Fruit fly (Drosophila melanogaster) whole organism, embryonic: ENCODE measurements around the gene Stat92E.

Experiments used
- Aef1 ChIP-seq: fragments of 200-800 bp; sonication (Bioruptor generic); IDR thresholded peaks from 3 replicates; pipeline ENCODE4 v1.3.6; 2022; ENCODE audit warnings: missing biosample characterization, missing genetic modification characterization
- Blimp-1 ChIP-seq: fragments of 200-800 bp; sonication (Bioruptor generic); optimal IDR thresholded peaks from 3 replicates; lab custom pipeline; 2018; ENCODE audit warnings: missing biosample characterization, missing genetic modification characterization, mild to moderate bottlenecking, moderate library complexity, missing genetic modification reagents
- BtbVII ChIP-seq: fragments of 200-800 bp; sonication (Bioruptor generic); optimal IDR thresholded peaks from 3 replicates; lab custom pipeline; 2017; ENCODE audit warnings: missing biosample characterization, mild to moderate bottlenecking, missing genetic modification characterization
- CG10267 ChIP-seq: fragments of 200-800 bp; sonication (Bioruptor generic); optimal IDR thresholded peaks from 2 replicates; lab custom pipeline; 2018; ENCODE audit warnings: missing biosample characterization, mild to moderate bottlenecking, missing genetic modification characterization, moderate library complexity
- CG12104 ChIP-seq: fragments of 200-800 bp; sonication (Bioruptor generic); optimal IDR thresholded peaks from 3 replicates; lab custom pipeline; 2016; ENCODE audit warnings: missing biosample characterization, missing genetic modification characterization
- CG12155 ChIP-seq: fragments of 200-800 bp; sonication (Bioruptor generic); optimal IDR thresholded peaks from 3 replicates; lab custom pipeline; 2016; ENCODE audit warnings: missing biosample characterization, missing genetic modification characterization
- CG13775 ChIP-seq: fragments of 200-800 bp; sonication (Bioruptor generic); optimal IDR thresholded peaks from 3 replicates; lab custom pipeline; 2017; ENCODE audit warnings: missing biosample characterization, mild to moderate bottlenecking, missing genetic modification characterization
- CG14441 ChIP-seq: fragments of 200-800 bp; sonication (Bioruptor generic); IDR thresholded peaks from 2 replicates; pipeline ENCODE4 v1.3.6; 2022; ENCODE audit warnings: missing biosample characterization, missing genetic modification characterization
- CG15269 ChIP-seq: fragments of 200-800 bp; sonication (Bioruptor generic); optimal IDR thresholded peaks from 2 replicates; lab custom pipeline; 2018; ENCODE audit warnings: missing biosample characterization, mild to moderate bottlenecking, missing genetic modification characterization, moderate library complexity
- CG1529 ChIP-seq: fragments of 200-800 bp; sonication (Bioruptor generic); optimal IDR thresholded peaks from 3 replicates; lab custom pipeline; 2018; ENCODE audit warnings: missing biosample characterization, missing genetic modification characterization
- CG31365 ChIP-seq: fragments of 200-800 bp; sonication (Bioruptor generic); optimal IDR thresholded peaks from 2 replicates; lab custom pipeline; 2018; ENCODE audit warnings: missing biosample characterization, mild to moderate bottlenecking, missing genetic modification characterization
- CG32532 ChIP-seq: fragments of 200-800 bp; sonication (Bioruptor generic); IDR thresholded peaks from 2 replicates; pipeline ENCODE4 v1.3.6; 2022; ENCODE audit warnings: missing biosample characterization, missing genetic modification characterization
- CG34224 ChIP-seq: fragments of 200-800 bp; sonication (Bioruptor generic); IDR thresholded peaks from 3 replicates; pipeline ENCODE4 v1.3.6; 2022; ENCODE audit warnings: missing biosample characterization, missing genetic modification characterization; ENCODE audit not compliant: partially characterized antibody
- CG3995 ChIP-seq: fragments of 200-800 bp; sonication (Bioruptor generic); optimal IDR thresholded peaks from 3 replicates; lab custom pipeline; 2016; ENCODE audit warnings: missing biosample characterization, missing genetic modification characterization
- CG6654 ChIP-seq: fragments of 200-800 bp; sonication (Bioruptor generic); optimal IDR thresholded peaks from 2 replicates; lab custom pipeline; 2017; ENCODE audit warnings: missing biosample characterization, mild to moderate bottlenecking, missing genetic modification characterization
- CG7839 ChIP-seq: fragments of 200-800 bp; sonication (Bioruptor generic); optimal IDR thresholded peaks from 3 replicates; lab custom pipeline; 2018; ENCODE audit warnings: missing biosample characterization, mild to moderate bottlenecking, missing genetic modification characterization, moderate library complexity
- CG8281 ChIP-seq: fragments of 200-800 bp; sonication (Bioruptor generic); optimal IDR thresholded peaks from 2 replicates; lab custom pipeline; 2018; ENCODE audit warnings: missing biosample characterization, mild to moderate bottlenecking, missing genetic modification characterization, moderate library complexity
- CG8388 ChIP-seq: fragments of 200-800 bp; sonication (Bioruptor generic); optimal IDR thresholded peaks from 2 replicates; lab custom pipeline; 2019; ENCODE audit warnings: missing biosample characterization, mild to moderate bottlenecking, missing genetic modification characterization, moderate library complexity
- CG8478 ChIP-seq: fragments of >200 bp; optimal IDR thresholded peaks from 2 replicates; lab custom pipeline; 2018
- CG9727 ChIP-seq: fragments of 200-800 bp; sonication (Bioruptor generic); optimal IDR thresholded peaks from 3 replicates; lab custom pipeline; 2017; ENCODE audit warnings: missing biosample characterization, mild to moderate bottlenecking, missing genetic modification characterization
- Dip3 ChIP-seq: fragments of 200-800 bp; sonication (Bioruptor generic); optimal IDR thresholded peaks from 3 replicates; lab custom pipeline; 2016; ENCODE audit warnings: missing biosample characterization, missing genetic modification characterization
- E2f2 ChIP-seq: fragments of 200-800 bp; sonication (Bioruptor generic); IDR thresholded peaks from 2 replicates; pipeline ENCODE4 v1.3.6; 2022; ENCODE audit warnings: missing biosample characterization, missing genetic modification characterization
- H15 ChIP-seq: fragments of 200-800 bp; sonication (Bioruptor generic); IDR thresholded peaks from 3 replicates; pipeline ENCODE4 v1.3.6; 2022; ENCODE audit warnings: missing biosample characterization, missing genetic modification characterization
- Hmr ChIP-seq: fragments of 200-800 bp; sonication (Bioruptor generic); optimal IDR thresholded peaks from 3 replicates; lab custom pipeline; 2017; ENCODE audit warnings: mild to moderate bottlenecking, missing biosample characterization, missing genetic modification reagents, missing genetic modification characterization
- Hr51 ChIP-seq, 2 experiments: fragments of 200-800 bp; sonication (Bioruptor generic); optimal IDR thresholded peaks; 2 replicates in 1 of 2; 3 replicates in 1 of 2; lab custom pipeline; 2016 to 2018; ENCODE audit warnings: missing biosample characterization in 2 of 2, missing genetic modification characterization in 2 of 2, mild to moderate bottlenecking in 1 of 2, moderate library complexity in 1 of 2
- MBD-R2 ChIP-seq: fragments of 200-800 bp; sonication (Bioruptor generic); IDR thresholded peaks from 2 replicates; pipeline ENCODE4 v1.3.6; 2022; ENCODE audit warnings: missing biosample characterization, missing genetic modification characterization
- MESR4 ChIP-seq: fragments of 200-800 bp; sonication (Bioruptor generic); optimal IDR thresholded peaks from 2 replicates; lab custom pipeline; 2018; ENCODE audit warnings: missing biosample characterization, mild to moderate bottlenecking, missing genetic modification characterization, moderate library complexity
- NfI ChIP-seq: fragments of 200-800 bp; sonication (Bioruptor generic); optimal IDR thresholded peaks from 3 replicates; lab custom pipeline; 2018; ENCODE audit warnings: missing biosample characterization, mild to moderate bottlenecking, missing genetic modification characterization, moderate library complexity
- Optix ChIP-seq: fragments of 200-800 bp; sonication (Bioruptor generic); IDR thresholded peaks from 3 replicates; pipeline ENCODE4 v1.3.6; 2022; ENCODE audit warnings: missing biosample characterization, missing genetic modification characterization
- Ssrp ChIP-seq: fragments of 200-800 bp; sonication (Bioruptor generic); optimal IDR thresholded peaks from 2 replicates; lab custom pipeline; 2018; ENCODE audit warnings: missing biosample characterization, mild to moderate bottlenecking, missing genetic modification characterization, moderate library complexity
- Usf ChIP-seq: fragments of 200-800 bp; sonication (Bioruptor generic); optimal IDR thresholded peaks from 2 replicates; lab custom pipeline; 2017; ENCODE audit warnings: missing genotype, missing biosample characterization, missing genetic modification characterization
- croc ChIP-seq: fragments of 200-800 bp; sonication (Bioruptor generic); conservative IDR thresholded peaks from 3 replicates; pipeline ENCODE4 v1.3.6; 2022; ENCODE audit warnings: missing biosample characterization, missing genetic modification characterization
- crol ChIP-seq: fragments of 200-800 bp; sonication (Bioruptor generic); IDR thresholded peaks from 2 replicates; pipeline ENCODE4 v1.3.6; 2022; ENCODE audit warnings: missing biosample characterization, missing genetic modification characterization
- dmrt99B ChIP-seq: fragments of 200-800 bp; sonication (Bioruptor generic); optimal IDR thresholded peaks from 2 replicates; lab custom pipeline; 2018; ENCODE audit warnings: missing biosample characterization, mild to moderate bottlenecking, missing genetic modification characterization, moderate library complexity
- esg ChIP-seq: fragments of 200-800 bp; sonication (Bioruptor generic); conservative IDR thresholded peaks from 2 replicates; pipeline ENCODE4 v1.3.6; 2022; ENCODE audit warnings: missing biosample characterization, missing genetic modification characterization
- gem ChIP-seq: fragments of 200-800 bp; sonication (Bioruptor generic); optimal IDR thresholded peaks from 2 replicates; lab custom pipeline; 2019; ENCODE audit warnings: missing biosample characterization, mild to moderate bottlenecking, missing genetic modification characterization, moderate library complexity
- gfzf ChIP-seq: fragments of 200-800 bp; sonication (Bioruptor generic); optimal IDR thresholded peaks from 2 replicates; lab custom pipeline; 2016; ENCODE audit warnings: missing biosample characterization, mild to moderate bottlenecking, missing genetic modification characterization, moderate library complexity
- gro ChIP-seq: fragments of 200-800 bp; sonication (Bioruptor generic); optimal IDR thresholded peaks from 2 replicates; lab custom pipeline; 2016; ENCODE audit warnings: missing biosample characterization, missing genetic modification characterization
- lov ChIP-seq, 2 experiments: fragments of 200-800 bp in 1 of 2; fragments of >200 bp in 1 of 2; sonication (Bioruptor generic) in 1 of 2; IDR thresholded peaks in 1 of 2; optimal IDR thresholded peaks in 1 of 2; 2 replicates in 1 of 2; 3 replicates in 1 of 2; pipeline versions ENCODE4 v1.3.6 to Lab custom; 2017 to 2022; ENCODE audit warnings: missing biosample characterization in 1 of 2, missing genetic modification characterization in 1 of 2
- mam ChIP-seq: fragments of 200-800 bp; sonication (Bioruptor generic); optimal IDR thresholded peaks from 3 replicates; lab custom pipeline; 2016; ENCODE audit warnings: missing biosample characterization, missing genetic modification characterization
- prd ChIP-seq, 3 experiments: fragments of >200 bp in 2 of 3; fragments of 200-800 bp in 1 of 3; sonication (Bioruptor generic) in 1 of 3; optimal IDR thresholded peaks in 2 of 3; IDR thresholded peaks in 1 of 3; 2 replicates in 2 of 3; 3 replicates in 1 of 3; pipeline versions ENCODE4 v1.3.6 to Lab custom; 2017 to 2022; ENCODE audit warnings: missing biosample characterization in 1 of 3, missing genetic modification characterization in 1 of 3
- stwl ChIP-seq: fragments of 200-800 bp; sonication (Bioruptor generic); optimal IDR thresholded peaks from 3 replicates; lab custom pipeline; 2018; ENCODE audit warnings: missing biosample characterization, mild to moderate bottlenecking, missing genetic modification characterization, moderate library complexity
- sug ChIP-seq: fragments of 200-800 bp; optimal IDR thresholded peaks from 2 replicates; lab custom pipeline; 2019; ENCODE audit warnings: missing biosample characterization, mild to moderate bottlenecking, missing genetic modification characterization, moderate library complexity
- trem ChIP-seq: fragments of 200-800 bp; optimal IDR thresholded peaks from 3 replicates; lab custom pipeline; 2019; ENCODE audit warnings: missing biosample characterization, mild to moderate bottlenecking, missing genetic modification characterization, moderate library complexity
- ttk ChIP-seq: fragments of 200-800 bp; sonication (Bioruptor generic); IDR thresholded peaks from 2 replicates; pipeline ENCODE4 v2.1.2; 2022; ENCODE audit warnings: missing biosample characterization, missing genetic modification characterization
- twi ChIP-seq: fragments of 200-800 bp; optimal IDR thresholded peaks from 2 replicates; lab custom pipeline; 2019; ENCODE audit warnings: missing biosample characterization, mild to moderate bottlenecking, missing genetic modification characterization, moderate library complexity
- unc-4 ChIP-seq: fragments of 200-800 bp; sonication (Bioruptor generic); IDR thresholded peaks from 2 replicates; pipeline ENCODE4 v1.3.6; 2022; ENCODE audit warnings: missing biosample characterization, missing genetic modification characterization; ENCODE audit not compliant: partially characterized antibody
- vvl ChIP-seq: fragments of 200-800 bp; sonication (Bioruptor generic); IDR thresholded peaks from 2 replicates; pipeline ENCODE4 v1.3.6; 2022; ENCODE audit warnings: missing biosample characterization, missing genetic modification characterization

The Stat92E gene

dm6 chr3R:20560019-20560667 lies 8.0 kb upstream of the Stat92E start, which contains the start of gene CG15922 (continued):
- TF ChIP-seq stwl (tag; lab: Kevin White, UChicago) = no peak
- 0 out of 2 replicates have a peak, but pooled peaks have one; percentile 13 for TF ChIP-seq unc-4 (GFP tag; lab: Robert Waterston, UW)
- TF ChIP-seq CG8388 (GFP tag; lab: Kevin White, UChicago) = no peak
- no peak for TF ChIP-seq crol (GFP tag; lab: Robert Waterston, UW)
- no peak for TF ChIP-seq BtbVII
- peak; percentile 34; the same call in 1 of the 2 replicates for TF ChIP-seq CG14441
- TF ChIP-seq Ssrp (tag; lab: Kevin White, UChicago) = peak; percentile 38
- no peak for TF ChIP-seq CG6654 (GFP tag; lab: Kevin White, UChicago)
- peak; percentile 10 for TF ChIP-seq mam (GFP tag; lab: Kevin White, UChicago)
- TF ChIP-seq H15 (GFP tag; lab: Robert Waterston, UW) = no peak
- peak; percentile 32 for TF ChIP-seq MESR4 (GFP tag; lab: Kevin White, UChicago)
- no peak for TF ChIP-seq CG32532 (GFP tag; lab: Robert Waterston, UW)
- TF ChIP-seq gfzf = peak; percentile 77
- no peak for TF ChIP-seq CG8281 (tag; lab: Kevin White, UChicago)
- peak; percentile 39 for TF ChIP-seq dmrt99B (tag; lab: Kevin White, UChicago)
- no peak for TF ChIP-seq prd (optimal IDR thresholded peaks at IDR 0.05; lab: Kevin White, UChicago)
- peak; percentile 7; the same call in 1 of the 3 replicates for TF ChIP-seq prd (GFP tag; IDR thresholded peaks at IDR 0.05; lab: Robert Waterston, UW)
- peak; percentile 13 for TF ChIP-seq Hmr (GFP tag; lab: Kevin White, UChicago)
- peak; percentile 49 for TF ChIP-seq sug (tag; lab: Kevin White, UChicago)
- TF ChIP-seq vvl = peak; percentile 27; the same call in 1 of the 2 replicates
- peak; percentile 10 for TF ChIP-seq Blimp-1
- TF ChIP-seq Optix (GFP tag; lab: Robert Waterston, UW) = no peak
- peak in 1 of 2 experiments; percentile 16 for TF ChIP-seq Hr51 (GFP tag; optimal IDR thresholded peaks at IDR 0.05; lab: Kevin White, UChicago)
- peak; percentile 12 for TF ChIP-seq gro (GFP tag; lab: Kevin White, UChicago)
- no peak for TF ChIP-seq CG1529 (GFP tag; lab: Kevin White, UChicago)
- peak; percentile 12 for TF ChIP-seq NfI (GFP tag; lab: Kevin White, UChicago)
- peak; percentile 1 for TF ChIP-seq CG12155 (GFP tag; lab: Kevin White, UChicago)
- TF ChIP-seq CG8478 = no peak
- TF ChIP-seq gem (tag; lab: Kevin White, UChicago) = peak; percentile 35
- TF ChIP-seq lov (optimal IDR thresholded peaks at IDR 0.05; lab: Kevin White, UChicago) = no peak
- no peak for TF ChIP-seq lov (GFP tag; IDR thresholded peaks at IDR 0.05; lab: Robert Waterston, UW)
- TF ChIP-seq CG31365 (tag; lab: Kevin White, UChicago) = no peak
- no peak for TF ChIP-seq Dip3 (GFP tag; lab: Kevin White, UChicago)
- peak; percentile 31; the same call in 1 of the 3 replicates for TF ChIP-seq CG34224 (GFP tag; lab: Robert Waterston, UW)
- TF ChIP-seq CG3995 (GFP tag; lab: Kevin White, UChicago) = peak; percentile 80
- TF ChIP-seq Aef1 = peak; percentile 23; the same call in 1 of the 3 replicates
- TF ChIP-seq CG13775 = peak; percentile 22
- TF ChIP-seq twi (tag; lab: Kevin White, UChicago) = no peak
- peak; percentile 17 for TF ChIP-seq CG7839 (tag; lab: Kevin White, UChicago)
- no peak for TF ChIP-seq Usf (GFP tag; lab: Kevin White, UChicago)
- TF ChIP-seq MBD-R2 = peak; percentile 53
- peak; percentile 86 for TF ChIP-seq E2f2 (GFP tag; lab: Robert Waterston, UW)
- peak; percentile 14 for TF ChIP-seq CG9727 (GFP tag; lab: Kevin White, UChicago)
- TF ChIP-seq CG15269 (tag; lab: Kevin White, UChicago) = peak; percentile 31
- TF ChIP-seq croc (GFP tag; lab: Robert Waterston, UW) = no peak
- peak; percentile 8 for TF ChIP-seq trem (tag; lab: Kevin White, UChicago)
- 0 out of 2 replicates have a peak, but pooled peaks have one; percentile 19 for TF ChIP-seq esg (GFP tag; lab: Robert Waterston, UW)
- no peak for TF ChIP-seq ttk (GFP tag; lab: Robert Waterston, UW)
- peak; percentile 1 for TF ChIP-seq CG10267 (tag; lab: Kevin White, UChicago)
- peak; percentile 39 for TF ChIP-seq CG12104 (GFP tag; lab: Kevin White, UChicago)
